Worm (Caenorhabditis elegans) whole organism, late embryonic: ENCODE data around the gene cank-26.

Experiments
- ceh-22 ChIP-seq: sonication (generic microtip); optimal IDR thresholded peaks from 2 replicates; lab custom pipeline; 2017; ENCODE audit warnings: missing biosample characterization, missing genetic modification characterization
- ceh-30 ChIP-seq: fragments of 150-350 bp; optimal IDR thresholded peaks from 2 replicates; lab custom pipeline; 2014; ENCODE audit warnings: missing biosample characterization, missing genetic modification characterization
- ceh-31 ChIP-seq: sonication (generic microtip); optimal IDR thresholded peaks from 2 replicates; lab custom pipeline; 2016; ENCODE audit warnings: missing genetic modification characterization, missing compliant biosample characterization
- dve-1 ChIP-seq: sonication (generic microtip); optimal IDR thresholded peaks from 2 replicates; lab custom pipeline; 2017; ENCODE audit warnings: antibody characterized with exemption, mild to moderate bottlenecking, missing genetic modification characterization, missing compliant biosample characterization
- elt-2 ChIP-seq: sonication (generic microtip); optimal IDR thresholded peaks from 2 replicates; lab custom pipeline; 2016; ENCODE audit warnings: missing genetic modification reagents, missing genetic modification characterization, missing compliant biosample characterization
- hlh-30 ChIP-seq: sonication (generic microtip); optimal IDR thresholded peaks from 2 replicates; lab custom pipeline; 2017; ENCODE audit warnings: antibody characterized with exemption, missing genetic modification characterization, missing compliant biosample characterization; ENCODE audit not compliant: insufficient read depth
- odd-2 ChIP-seq: sonication (generic microtip); optimal IDR thresholded peaks from 2 replicates; lab custom pipeline; 2017; ENCODE audit warnings: antibody characterized with exemption, mild to moderate bottlenecking, missing genetic modification characterization, missing compliant biosample characterization

ce11 chrII:3955938-3956337, 18.9 kb downstream of the cank-26 start:
- no peak for TF ChIP-seq odd-2 (tag; lab: Kevin White, UChicago)
- no peak for TF ChIP-seq dve-1 (tag; lab: Kevin White, UChicago)
- TF ChIP-seq ceh-22 = no peak
- TF ChIP-seq ceh-30 (tag; lab: Kevin White, UChicago) = no peak
- TF ChIP-seq hlh-30 (tag; lab: Kevin White, UChicago) = no peak
- TF ChIP-seq elt-2 = no peak
- no peak for TF ChIP-seq ceh-31
